Worm (Caenorhabditis elegans): ENCODE measurements around the gene F14D2.5.

ce11 chrII:3371010-3371409 lies 30.7 kb downstream of the F14D2.5 start, which contains the start of gene bath-23:
- TF ChIP-seq nhr-11 (tag; optimal IDR thresholded peaks at IDR 0.05) (no peak), nhr-25 (tag; optimal IDR thresholded peaks at IDR 0.05) (no peak), nhr-23 (tag; optimal IDR thresholded peaks at IDR 0.05) (no peak), unc-62 (GFP tag; optimal IDR thresholded peaks at IDR 0.05) (no peak), elt-1 (tag; optimal IDR thresholded peaks at IDR 0.05) (no peak), unc-39 (tag; optimal IDR thresholded peaks at IDR 0.05) (no peak), snpc-4 (tag; optimal IDR thresholded peaks at IDR 0.05) (no peak), lsy-2 (tag; optimal IDR thresholded peaks at IDR 0.05) (no peak), aly-2 (tag; optimal IDR thresholded peaks at IDR 0.05) (no peak), nhr-12 (tag; optimal IDR thresholded peaks at IDR 0.05) (no peak), blmp-1 (tag; optimal IDR thresholded peaks at IDR 0.05; ENCODE audit: insufficient read depth) (no peak)
